Worm (Caenorhabditis elegans): ENCODE data around the gene tpan-1.
A peak's percentile ranks its signal among the peaks of the same experiment; 100 is the strongest.

Gene tpan-1

DNA sequence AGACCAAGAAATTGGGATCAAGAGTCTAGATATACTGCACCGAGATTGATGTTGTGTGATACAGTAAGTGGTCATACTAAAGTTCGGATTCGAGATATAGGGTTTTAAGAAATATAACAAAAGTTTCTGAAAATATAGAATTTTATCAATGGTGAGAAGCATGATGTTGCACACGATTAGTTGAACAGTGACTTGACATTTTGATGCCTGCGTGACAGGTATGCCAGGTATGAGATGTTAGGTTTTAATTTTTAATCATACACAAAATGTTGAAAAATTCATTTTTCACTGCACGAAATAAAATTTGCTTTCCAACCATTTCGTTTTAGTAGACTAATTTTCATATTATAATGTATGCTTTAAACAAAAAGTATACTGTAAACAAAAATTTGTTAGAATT is 41.1 kb downstream of the tpan-1 start:
- TF ChIP-seq mdl-1 (tag; optimal IDR thresholded peaks at IDR 0.05) (no peak), pqm-1 (tag; optimal IDR thresholded peaks at IDR 0.05) (no peak), ztf-11 (tag; optimal IDR thresholded peaks at IDR 0.05) (no peak), unc-62 (GFP tag; optimal IDR thresholded peaks at IDR 0.05) (no peak), ZK546.5 (tag; optimal IDR thresholded peaks at IDR 0.05) (no peak), R02D3.7 (tag; optimal IDR thresholded peaks at IDR 0.05) (no peak), lin-15B (tag; optimal IDR thresholded peaks at IDR 0.05) (no peak), sea-2 (GFP tag; optimal IDR thresholded peaks at IDR 0.05) (no peak), elt-1 (tag; optimal IDR thresholded peaks at IDR 0.05) (no peak), nhr-43 (tag; optimal IDR thresholded peaks at IDR 0.05; ENCODE audit: poor library complexity, severe bottlenecking) (no peak), pha-4 (tag; optimal IDR thresholded peaks at IDR 0.05) (no peak), nhr-12 (tag; optimal IDR thresholded peaks at IDR 0.05) (no peak)

DNA sequence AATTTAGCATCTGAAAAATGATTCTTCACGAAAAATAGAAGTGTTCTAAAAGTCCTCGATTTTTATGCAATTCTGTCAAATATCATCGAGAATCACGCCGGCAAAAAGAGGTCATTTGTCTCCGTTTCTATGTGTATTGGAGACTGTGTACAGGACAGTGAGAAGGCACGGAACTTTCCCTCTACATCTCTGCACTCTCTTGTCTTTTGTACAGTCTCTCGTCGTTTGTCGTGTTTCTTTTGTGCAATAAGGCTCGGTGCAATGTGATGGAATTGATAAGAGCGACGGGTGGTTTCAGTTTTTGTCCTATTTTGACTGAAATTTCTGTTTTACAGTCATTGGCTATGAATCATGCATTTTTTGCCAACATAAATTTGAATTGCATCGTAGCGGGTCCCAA is 42.6 kb downstream of the tpan-1 start:
- TF ChIP-seq pha-4 (tag; optimal IDR thresholded peaks at IDR 0.05) = peak; percentile 83
- no peak for TF ChIP-seq lin-15B (tag; optimal IDR thresholded peaks at IDR 0.05)
- no peak for TF ChIP-seq elt-3 (tag; optimal IDR thresholded peaks at IDR 0.05)
- TF ChIP-seq sea-2 (GFP tag; optimal IDR thresholded peaks at IDR 0.05) = no peak
- peak; percentile 74 for TF ChIP-seq elt-2 (tag; optimal IDR thresholded peaks at IDR 0.05)
- TF ChIP-seq jun-1 (tag; optimal IDR thresholded peaks at IDR 0.05) = peak; percentile 2
- TF ChIP-seq pqm-1 (tag; optimal IDR thresholded peaks at IDR 0.05) = peak; percentile 75

DNA sequence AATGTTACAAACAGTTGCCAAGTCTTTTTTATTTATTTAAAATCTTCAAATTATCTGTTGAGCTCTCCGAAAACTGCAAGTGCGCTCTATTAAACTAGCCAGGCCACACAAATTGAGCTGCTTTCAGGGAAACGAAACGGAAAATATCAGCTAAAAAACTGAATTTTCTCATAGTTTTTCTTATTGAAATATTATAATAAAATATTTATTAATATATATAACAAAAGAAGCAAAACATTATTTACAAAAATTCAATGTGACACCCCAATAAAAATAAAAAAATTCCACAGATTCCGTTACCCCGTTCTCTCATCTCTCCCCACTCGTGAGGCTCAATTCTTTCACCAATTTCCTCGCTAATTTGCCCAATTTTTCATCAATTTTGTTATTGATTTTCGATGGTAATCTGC is 43.3 kb downstream of the tpan-1 start:
- TF ChIP-seq lin-15B (tag; optimal IDR thresholded peaks at IDR 0.05) = peak; percentile 10
- no peak for TF ChIP-seq fkh-2 (tag; optimal IDR thresholded peaks at IDR 0.05)
- peak; percentile 35 for TF ChIP-seq pha-4 (tag; optimal IDR thresholded peaks at IDR 0.05)
- peak; percentile 34 for TF ChIP-seq hmg-11 (tag; optimal IDR thresholded peaks at IDR 0.05)

DNA sequence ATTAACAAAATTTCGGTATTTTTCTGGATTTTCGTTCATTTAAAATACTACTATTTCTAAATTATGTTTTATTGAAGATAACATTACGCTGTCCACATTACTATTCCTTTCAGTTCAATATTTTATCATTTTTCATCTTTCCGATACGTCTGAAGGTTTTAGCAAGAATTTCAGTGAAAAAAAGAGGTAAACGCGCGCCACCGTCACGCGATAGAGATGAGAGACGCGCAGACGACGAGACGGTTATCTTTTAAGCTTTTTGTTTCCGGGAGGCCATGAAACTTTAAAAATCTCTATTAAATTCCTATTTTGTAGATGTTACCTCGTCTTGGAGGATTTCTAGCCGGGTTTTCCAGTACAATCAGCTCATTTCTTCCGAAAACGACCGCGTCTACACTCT is 48.5 kb downstream of the tpan-1 start, which contains the start of gene mrps-12:
TSS of gene mrps-12 (plus strand) at position 316 of the 400 bp plus-strand sequence.
- TF ChIP-seq sea-2 (GFP tag; optimal IDR thresholded peaks at IDR 0.05) = no peak
- TF ChIP-seq daf-12 (tag; optimal IDR thresholded peaks at IDR 0.05) = no peak
- TF ChIP-seq nfya-1 (tag; optimal IDR thresholded peaks at IDR 0.05; ENCODE audit: insufficient read depth) = peak; percentile 46
- no peak for TF ChIP-seq nhr-25 (tag; optimal IDR thresholded peaks at IDR 0.05)
- TF ChIP-seq eor-1 (tag; optimal IDR thresholded peaks at IDR 0.05) = no peak
- TF ChIP-seq tbx-2 (tag; optimal IDR thresholded peaks at IDR 0.05) = no peak
- TF ChIP-seq lsy-12 (tag; optimal IDR thresholded peaks at IDR 0.05) = no peak
- no peak for TF ChIP-seq snpc-4 (tag; optimal IDR thresholded peaks at IDR 0.05)
- no peak for TF ChIP-seq skn-1 (tag; optimal IDR thresholded peaks at IDR 0.05)
- TF ChIP-seq lin-15B (tag; optimal IDR thresholded peaks at IDR 0.05) = peak; percentile 34
- TF ChIP-seq fos-1 (tag; optimal IDR thresholded peaks at IDR 0.05) = no peak
- TF ChIP-seq ceh-28 (tag; optimal IDR thresholded peaks at IDR 0.05) = peak; percentile 36

DNA sequence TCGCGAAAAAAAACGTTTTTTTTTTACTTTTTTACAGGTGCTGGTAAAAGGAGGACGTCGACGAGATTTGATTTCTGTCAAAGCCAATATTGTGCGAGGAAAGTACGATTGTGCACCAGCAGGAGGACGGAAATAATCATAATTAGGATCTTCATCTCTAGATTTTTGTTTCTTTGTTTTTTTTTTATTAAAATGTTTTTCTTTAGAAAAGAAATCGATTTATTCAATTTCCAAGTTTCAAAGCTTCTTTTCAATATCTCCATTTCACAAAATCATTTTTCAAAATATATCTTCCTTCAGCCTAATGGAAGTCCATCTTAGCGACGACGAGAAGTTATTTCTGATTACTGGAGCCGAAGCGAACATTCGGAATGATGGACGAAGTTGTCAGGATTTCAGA is 49.3 kb downstream of the tpan-1 start, which contains the start of gene exos-7:
TSS of gene exos-7 (plus strand) at position 301 of the 400 bp plus-strand sequence.
- no peak for TF ChIP-seq mdl-1 (tag; optimal IDR thresholded peaks at IDR 0.05)
- no peak for TF ChIP-seq egl-5 (tag; optimal IDR thresholded peaks at IDR 0.05)
- TF ChIP-seq ceh-28 (tag; optimal IDR thresholded peaks at IDR 0.05) = no peak
- no peak for TF ChIP-seq nhr-28 (tag; optimal IDR thresholded peaks at IDR 0.05)
- TF ChIP-seq skn-1 (tag; optimal IDR thresholded peaks at IDR 0.05) = no peak
- no peak for TF ChIP-seq elt-2 (tag; optimal IDR thresholded peaks at IDR 0.05)
- no peak for TF ChIP-seq nhr-67 (tag; optimal IDR thresholded peaks at IDR 0.05)
- TF ChIP-seq tbx-2 (tag; optimal IDR thresholded peaks at IDR 0.05) = no peak
- no peak for TF ChIP-seq nhr-23 (tag; optimal IDR thresholded peaks at IDR 0.05)

Measured in whole organism, L3 larva.